Fruit fly (Drosophila melanogaster) whole organism, embryonic: Measurements from ENCODE around the gene fiz.

Experiments used
- ATbp ChIP-seq: fragments of 200-800 bp; sonication (Bioruptor generic); optimal IDR thresholded peaks from 2 replicates; lab custom pipeline; 2017; ENCODE audit warnings: missing biosample characterization, mild to moderate bottlenecking, missing genetic modification characterization, missing genetic modification reagents
- Asciz ChIP-seq: fragments of 200-800 bp; sonication (Bioruptor generic); optimal IDR thresholded peaks from 2 replicates; lab custom pipeline; 2017; ENCODE audit warnings: missing biosample characterization, mild to moderate bottlenecking, missing genetic modification characterization, missing genetic modification reagents
- CG10366 ChIP-seq: fragments of 200-800 bp; sonication (Bioruptor generic); IDR thresholded peaks from 2 replicates; pipeline ENCODE4 v1.3.6; 2022; ENCODE audit warnings: missing biosample characterization, missing genetic modification characterization
- CG10431 ChIP-seq: fragments of 200-800 bp; sonication (Bioruptor generic); optimal IDR thresholded peaks from 3 replicates; lab custom pipeline; 2018; ENCODE audit warnings: missing biosample characterization, mild to moderate bottlenecking, missing genetic modification characterization
- CG10462 ChIP-seq: fragments of 200-800 bp; sonication (Bioruptor generic); optimal IDR thresholded peaks from 2 replicates; lab custom pipeline; 2016; ENCODE audit warnings: missing biosample characterization, missing genetic modification characterization
- CG10654 ChIP-seq: fragments of 200-800 bp; sonication (Bioruptor generic); optimal IDR thresholded peaks from 2 replicates; lab custom pipeline; 2016; ENCODE audit warnings: missing biosample characterization, missing genetic modification characterization
- CG10979 ChIP-seq: fragments of 200-800 bp; sonication (Bioruptor generic); optimal IDR thresholded peaks from 2 replicates; lab custom pipeline; 2018; ENCODE audit warnings: missing biosample characterization, mild to moderate bottlenecking, missing genetic modification characterization, moderate library complexity
- CG11085 ChIP-seq: fragments of 200-800 bp; sonication (Bioruptor generic); IDR thresholded peaks from 2 replicates; pipeline ENCODE4 v1.3.6; 2022; ENCODE audit warnings: missing biosample characterization, missing genetic modification characterization
- CG13287 ChIP-seq: fragments of 200-800 bp; sonication (Bioruptor generic); IDR thresholded peaks from 2 replicates; pipeline ENCODE4 v1.3.6; 2022; ENCODE audit warnings: missing biosample characterization, missing genetic modification characterization; ENCODE audit not compliant: partially characterized antibody
- CG13624 ChIP-seq: fragments of 200-800 bp; sonication (Bioruptor generic); optimal IDR thresholded peaks from 2 replicates; lab custom pipeline; 2016; ENCODE audit warnings: missing biosample characterization, missing genetic modification characterization
- CG15514 ChIP-seq: fragments of 200-800 bp; sonication (Bioruptor generic); optimal IDR thresholded peaks from 3 replicates; lab custom pipeline; 2017; ENCODE audit warnings: missing biosample characterization, missing genetic modification characterization, mild to moderate bottlenecking, moderate library complexity, missing genetic modification reagents
- CG16779 ChIP-seq: fragments of 200-800 bp; sonication (Bioruptor generic); IDR thresholded peaks from 2 replicates; pipeline ENCODE4 v1.3.6; 2022; ENCODE audit warnings: missing biosample characterization, missing genetic modification characterization
- CG2889 ChIP-seq: fragments of 200-800 bp; sonication (Bioruptor generic); IDR thresholded peaks from 3 replicates; pipeline ENCODE4 v1.3.6; 2022; ENCODE audit warnings: missing biosample characterization, missing genetic modification characterization
- CG4404 ChIP-seq: fragments of 200-800 bp; sonication (Bioruptor generic); IDR thresholded peaks from 2 replicates; pipeline ENCODE4 v1.3.6; 2022; ENCODE audit warnings: missing biosample characterization, missing genetic modification characterization
- CG4424 ChIP-seq: fragments of 200-800 bp; sonication (Bioruptor generic); optimal IDR thresholded peaks from 3 replicates; lab custom pipeline; 2016; ENCODE audit warnings: missing biosample characterization, missing genetic modification characterization
- CG4617 ChIP-seq: fragments of 200-800 bp; sonication (Bioruptor generic); optimal IDR thresholded peaks from 3 replicates; lab custom pipeline; 2016; ENCODE audit warnings: missing biosample characterization, missing genetic modification characterization, borderline replicate concordance
- CG4730 ChIP-seq: fragments of 200-800 bp; sonication (Bioruptor generic); IDR thresholded peaks from 2 replicates; pipeline ENCODE4 v1.3.6; 2022; ENCODE audit warnings: missing biosample characterization, missing genetic modification characterization
- CG4854 ChIP-seq: fragments of 200-800 bp; sonication (Bioruptor generic); optimal IDR thresholded peaks from 2 replicates; lab custom pipeline; 2016; ENCODE audit warnings: missing biosample characterization, missing genetic modification characterization, inconsistent platforms
- CG5180 ChIP-seq: fragments of 200-800 bp; sonication (Bioruptor generic); optimal IDR thresholded peaks from 3 replicates; lab custom pipeline; 2017; ENCODE audit warnings: missing biosample characterization, missing genetic modification characterization, mild to moderate bottlenecking, moderate library complexity, missing genetic modification reagents
- CG6689 ChIP-seq: fragments of 200-800 bp; sonication (Bioruptor generic); IDR thresholded peaks from 2 replicates; pipeline ENCODE4 v1.3.6; 2022; ENCODE audit warnings: missing biosample characterization, missing genetic modification characterization
- CG6813 ChIP-seq: fragments of 200-800 bp; sonication (Bioruptor generic); optimal IDR thresholded peaks from 2 replicates; lab custom pipeline; 2017; ENCODE audit warnings: missing biosample characterization, missing genetic modification characterization, mild to moderate bottlenecking, moderate library complexity, missing genetic modification reagents
- CG7963 ChIP-seq: fragments of 200-800 bp; sonication (Bioruptor generic); IDR thresholded peaks from 3 replicates; pipeline ENCODE4 v1.3.6; 2022; ENCODE audit warnings: missing biosample characterization, missing genetic modification characterization; ENCODE audit not compliant: partially characterized antibody
- Chrac-16 ChIP-seq: fragments of 200-800 bp; sonication (Bioruptor generic); optimal IDR thresholded peaks from 3 replicates; lab custom pipeline; 2016; ENCODE audit warnings: missing biosample characterization, missing genetic modification characterization
- CkIIα-i1 ChIP-seq: fragments of 200-800 bp; sonication (Bioruptor generic); IDR thresholded peaks from 2 replicates; pipeline ENCODE4 v1.3.6; 2022; ENCODE audit warnings: missing biosample characterization, missing genetic modification characterization
- D19A ChIP-seq: fragments of 200-800 bp; optimal IDR thresholded peaks from 3 replicates; lab custom pipeline; 2019; ENCODE audit warnings: missing biosample characterization, mild to moderate bottlenecking, missing genetic modification characterization, moderate library complexity
- Drgx ChIP-seq: fragments of 200-800 bp; sonication (Bioruptor generic); IDR thresholded peaks from 2 replicates; pipeline ENCODE4 v1.3.6; 2022; ENCODE audit warnings: missing biosample characterization, missing genetic modification characterization
- Eip74EF ChIP-seq, 2 experiments: fragments of 200-800 bp in 1 of 2; fragments of >200 bp in 1 of 2; sonication (Bioruptor generic) in 1 of 2; optimal IDR thresholded peaks; 2 replicates each; lab custom pipeline; 2017 to 2019; ENCODE audit warnings: missing biosample characterization in 2 of 2, missing genetic modification characterization in 2 of 2, mild to moderate bottlenecking in 1 of 2, moderate library complexity in 1 of 2
- HLHmδ ChIP-seq: fragments of 200-800 bp; sonication (Bioruptor generic); optimal IDR thresholded peaks from 2 replicates; lab custom pipeline; 2018; ENCODE audit warnings: missing biosample characterization, mild to moderate bottlenecking, missing genetic modification characterization, moderate library complexity
- NK7.1 ChIP-seq: fragments of 200-800 bp; sonication (Bioruptor generic); optimal IDR thresholded peaks from 3 replicates; lab custom pipeline; 2016; ENCODE audit warnings: missing biosample characterization, missing genetic modification characterization
- Nf-YC ChIP-seq: fragments of 200-800 bp; optimal IDR thresholded peaks from 3 replicates; lab custom pipeline; 2019; ENCODE audit warnings: missing biosample characterization, mild to moderate bottlenecking, missing genetic modification characterization, moderate library complexity
- Sox100B ChIP-seq: fragments of 200-800 bp; sonication (Bioruptor generic); optimal IDR thresholded peaks from 3 replicates; lab custom pipeline; 2018; ENCODE audit warnings: missing biosample characterization, mild to moderate bottlenecking, missing genetic modification characterization
- Sry-δ ChIP-seq: fragments of 200-800 bp; sonication (Bioruptor generic); optimal IDR thresholded peaks from 2 replicates; lab custom pipeline; 2016; ENCODE audit warnings: missing biosample characterization, missing genetic modification characterization
- btn ChIP-seq: fragments of 200-800 bp; sonication (Bioruptor generic); optimal IDR thresholded peaks from 2 replicates; lab custom pipeline; 2016; ENCODE audit warnings: missing biosample characterization, missing genetic modification characterization
- grau ChIP-seq: fragments of 200-800 bp; optimal IDR thresholded peaks from 3 replicates; lab custom pipeline; 2019; ENCODE audit warnings: missing biosample characterization, mild to moderate bottlenecking, missing genetic modification characterization, moderate library complexity
- gsb ChIP-seq: fragments of 200-800 bp; sonication (Bioruptor generic); IDR thresholded peaks from 2 replicates; pipeline ENCODE4 v1.3.6; 2022; ENCODE audit warnings: missing biosample characterization, missing genetic modification characterization
- jigr1 ChIP-seq: fragments of 200-800 bp; sonication (Bioruptor generic); IDR thresholded peaks from 3 replicates; pipeline ENCODE4 v1.3.6; 2022; ENCODE audit warnings: missing biosample characterization, missing genetic modification characterization
- kah ChIP-seq: fragments of 200-800 bp; sonication (Bioruptor generic); optimal IDR thresholded peaks from 2 replicates; lab custom pipeline; 2018; ENCODE audit warnings: missing biosample characterization, mild to moderate bottlenecking, missing genetic modification characterization
- lola ChIP-seq, 3 experiments: fragments of >200 bp in 2 of 3; fragments of 200-800 bp in 1 of 3; sonication (Bioruptor generic) in 1 of 3; optimal IDR thresholded peaks; 2 replicates each; lab custom pipeline; 2017 to 2019; ENCODE audit warnings: missing biosample characterization in 3 of 3, missing genetic modification characterization in 3 of 3, mild to moderate bottlenecking in 1 of 3, moderate library complexity in 1 of 3
- mld ChIP-seq: fragments of 200-800 bp; sonication (Bioruptor generic); IDR thresholded peaks from 3 replicates; pipeline ENCODE4 v1.3.6; 2022; ENCODE audit warnings: missing biosample characterization, missing genetic modification characterization; ENCODE audit not compliant: partially characterized antibody
- nmo ChIP-seq: fragments of 200-800 bp; sonication (Bioruptor generic); optimal IDR thresholded peaks from 2 replicates; lab custom pipeline; 2018; ENCODE audit warnings: missing biosample characterization, mild to moderate bottlenecking, missing genetic modification characterization, moderate library complexity
- org-1 ChIP-seq: fragments of 200-800 bp; sonication (Bioruptor generic); optimal IDR thresholded peaks from 2 replicates; lab custom pipeline; 2017; ENCODE audit warnings: missing biosample characterization, missing genetic modification characterization
- pho ChIP-seq: fragments of 200-800 bp; sonication (Bioruptor generic); optimal IDR thresholded peaks from 2 replicates; lab custom pipeline; 2016; ENCODE audit warnings: missing biosample characterization, missing genetic modification characterization
- pros ChIP-seq: fragments of 200-800 bp; sonication (Bioruptor generic); optimal IDR thresholded peaks from 3 replicates; lab custom pipeline; 2019; ENCODE audit warnings: missing biosample characterization, mild to moderate bottlenecking, missing genetic modification characterization, moderate library complexity
- pzg ChIP-seq: fragments of 200-800 bp; sonication (Bioruptor generic); optimal IDR thresholded peaks from 3 replicates; lab custom pipeline; 2018; ENCODE audit warnings: missing biosample characterization, mild to moderate bottlenecking, missing genetic modification characterization, moderate library complexity
- sr ChIP-seq: fragments of 200-800 bp; sonication (Bioruptor generic); IDR thresholded peaks from 3 replicates; pipeline ENCODE4 v1.3.6; 2022; ENCODE audit warnings: missing biosample characterization, missing genetic modification characterization
- sug ChIP-seq: fragments of 200-800 bp; optimal IDR thresholded peaks from 2 replicates; lab custom pipeline; 2019; ENCODE audit warnings: missing biosample characterization, mild to moderate bottlenecking, missing genetic modification characterization, moderate library complexity
- tgo ChIP-seq: fragments of 200-800 bp; sonication (Bioruptor generic); IDR thresholded peaks from 3 replicates; pipeline ENCODE4 v1.3.6; 2022; ENCODE audit warnings: missing biosample characterization, missing genetic modification characterization
- tin ChIP-seq: fragments of 200-800 bp; sonication (Bioruptor generic); optimal IDR thresholded peaks from 3 replicates; lab custom pipeline; 2016; ENCODE audit warnings: missing biosample characterization, missing genetic modification characterization
- twi ChIP-seq: fragments of 200-800 bp; optimal IDR thresholded peaks from 2 replicates; lab custom pipeline; 2019; ENCODE audit warnings: missing biosample characterization, mild to moderate bottlenecking, missing genetic modification characterization, moderate library complexity
- vvl ChIP-seq: fragments of 200-800 bp; sonication (Bioruptor generic); IDR thresholded peaks from 2 replicates; pipeline ENCODE4 v1.3.6; 2022; ENCODE audit warnings: missing biosample characterization, missing genetic modification characterization
- yki ChIP-seq: fragments of >200 bp; optimal IDR thresholded peaks from 3 replicates; lab custom pipeline; 2018

fiz gene

dm6 chrX:14947399-14947798, 37.9 kb upstream of the fiz start (continued):
- no peak for TF ChIP-seq org-1
- peak; percentile 66 for TF ChIP-seq CG6813 (GFP tag; lab: Kevin White, UChicago)
- TF ChIP-seq CG10431 (GFP tag; lab: Kevin White, UChicago) = peak; percentile 60
- no peak for TF ChIP-seq CG13287 (GFP tag; lab: Robert Waterston, UW)
- no peak for TF ChIP-seq CG13624 (GFP tag; lab: Kevin White, UChicago)
- no peak for TF ChIP-seq tin (GFP tag; lab: Kevin White, UChicago)
- TF ChIP-seq CG10654 = no peak
- TF ChIP-seq pho = no peak
- peak; percentile 35 for TF ChIP-seq D19A (tag; lab: Kevin White, UChicago)
- TF ChIP-seq CG11085 (GFP tag; lab: Robert Waterston, UW) = no peak
- TF ChIP-seq CG2889 = no peak
- no peak for TF ChIP-seq CG4854 (GFP tag; lab: Kevin White, UChicago)
- TF ChIP-seq CG4424 (GFP tag; lab: Kevin White, UChicago) = no peak
- no peak for TF ChIP-seq pzg (GFP tag; lab: Kevin White, UChicago)
- no peak for TF ChIP-seq CG10462 (GFP tag; lab: Kevin White, UChicago)
- no peak for TF ChIP-seq Chrac-16
- TF ChIP-seq CG10979 (tag; lab: Kevin White, UChicago) = no peak
- peak; percentile 74 for TF ChIP-seq CG15514
- TF ChIP-seq CG4617 = no peak
- peak; percentile 56; the same call in 1 of the 3 replicates for TF ChIP-seq sr (GFP tag; lab: Robert Waterston, UW)
- TF ChIP-seq CG10366 (GFP tag; lab: Robert Waterston, UW) = no peak
- no peak for TF ChIP-seq tgo (GFP tag; lab: Robert Waterston, UW)
- no peak for TF ChIP-seq CG4404 (GFP tag; lab: Robert Waterston, UW)
- peak; percentile 94 for TF ChIP-seq Drgx
- TF ChIP-seq kah (GFP tag; lab: Kevin White, UChicago) = peak; percentile 61
- peak; percentile 55 for TF ChIP-seq Asciz (GFP tag; lab: Kevin White, UChicago)
- TF ChIP-seq grau (tag; lab: Kevin White, UChicago) = peak; percentile 18
- TF ChIP-seq CG5180 (GFP tag; lab: Kevin White, UChicago) = peak; percentile 35
- no peak for TF ChIP-seq yki
- peak; percentile 63 for TF ChIP-seq Sox100B (GFP tag; lab: Kevin White, UChicago)
- peak in 1 of 2 experiments; percentile 46 for TF ChIP-seq Eip74EF (GFP tag; optimal IDR thresholded peaks at IDR 0.05; lab: Kevin White, UChicago)
- TF ChIP-seq twi (tag; lab: Kevin White, UChicago) = no peak
- peak; percentile 47 for TF ChIP-seq vvl
- TF ChIP-seq gsb = peak; percentile 64
- TF ChIP-seq nmo (GFP tag; lab: Kevin White, UChicago) = no peak
- TF ChIP-seq NK7.1 = no peak
- TF ChIP-seq CG7963 (GFP tag; lab: Robert Waterston, UW) = no peak
- TF ChIP-seq jigr1 (GFP tag; lab: Robert Waterston, UW) = no peak
- peak; percentile 45 for TF ChIP-seq ATbp (GFP tag; lab: Kevin White, UChicago)
- no peak for TF ChIP-seq lola (GFP tag; optimal IDR thresholded peaks at IDR 0.05; lab: Kevin White, UChicago)
- TF ChIP-seq pros (GFP tag; lab: Kevin White, UChicago) = peak; percentile 32
- TF ChIP-seq CG6689 = 0 out of 2 replicates have a peak, but pooled peaks have one; percentile 23
- TF ChIP-seq btn = no peak
- peak; percentile 50 for TF ChIP-seq Nf-YC (tag; lab: Kevin White, UChicago)
- TF ChIP-seq mld (GFP tag; lab: Robert Waterston, UW) = no peak
- TF ChIP-seq CG4730 (GFP tag; lab: Robert Waterston, UW) = no peak
- peak; percentile 69 for TF ChIP-seq HLHmδ (GFP tag; lab: Kevin White, UChicago)
- TF ChIP-seq sug (tag; lab: Kevin White, UChicago) = peak; percentile 80
- TF ChIP-seq CG16779 = no peak
- no peak for TF ChIP-seq Sry-δ (GFP tag; lab: Kevin White, UChicago)
- peak; percentile 38; the same call in 1 of the 2 replicates for TF ChIP-seq CkIIα-i1 (GFP tag; lab: Robert Waterston, UW)
